Worm (Caenorhabditis elegans) whole organism, L2 larva: ENCODE results near the gene Y55D9A.2.

Experiments
- C34F6.9 ChIP-seq: fragments of 150-350 bp; optimal IDR thresholded peaks from 2 replicates; lab custom pipeline; 2014; ENCODE audit warnings: missing biosample characterization, missing genetic modification characterization
- aly-2 ChIP-seq: fragments of 150-350 bp; optimal IDR thresholded peaks from 2 replicates; lab custom pipeline; 2014; ENCODE audit warnings: missing biosample characterization, missing genetic modification characterization
- ama-1 ChIP-seq: fragments of 150-350 bp; optimal IDR thresholded peaks from 2 replicates; lab custom pipeline; 2018; ENCODE audit warnings: inconsistent platforms
- blmp-1 ChIP-seq: sonication (generic microtip); optimal IDR thresholded peaks from 2 replicates; lab custom pipeline; 2017; ENCODE audit warnings: missing genetic modification characterization, mild to moderate bottlenecking, missing compliant biosample characterization, antibody characterized with exemption, moderate library complexity; ENCODE audit not compliant: insufficient read depth
- ceh-16 ChIP-seq: fragments of 150-350 bp; optimal IDR thresholded peaks from 2 replicates; lab custom pipeline; 2014; ENCODE audit warnings: missing biosample characterization, missing genetic modification characterization
- ceh-82 ChIP-seq: fragments of 150-350 bp; optimal IDR thresholded peaks from 2 replicates; lab custom pipeline; 2014; ENCODE audit warnings: missing biosample characterization, missing genetic modification characterization
- crh-2 ChIP-seq: sonication (generic microtip); optimal IDR thresholded peaks from 2 replicates; lab custom pipeline; 2017; ENCODE audit warnings: missing biosample characterization, missing genetic modification characterization
- dmd-4 ChIP-seq: sonication (generic microtip); optimal IDR thresholded peaks from 2 replicates; lab custom pipeline; 2017; ENCODE audit warnings: missing biosample characterization, missing genetic modification characterization
- egl-27 ChIP-seq: sonication (generic microtip); optimal IDR thresholded peaks from 3 replicates; lab custom pipeline; 2017; ENCODE audit warnings: missing biosample characterization, missing genetic modification reagents, missing genetic modification characterization
- elt-3 ChIP-seq: sonication (generic microtip); optimal IDR thresholded peaks from 2 replicates; lab custom pipeline; 2017; ENCODE audit warnings: missing biosample characterization, missing genetic modification characterization
- fos-1 ChIP-seq: fragments of 150-350 bp; optimal IDR thresholded peaks from 2 replicates; lab custom pipeline; 2014; ENCODE audit warnings: missing biosample characterization, missing genetic modification characterization
- lin-11 ChIP-seq: fragments of 150-350 bp; sonication (generic microtip); optimal IDR thresholded peaks from 2 replicates; lab custom pipeline; 2014; ENCODE audit warnings: missing biosample characterization, missing genetic modification characterization, inconsistent platforms, mixed read lengths
- lin-13 ChIP-seq: fragments of 150-350 bp; optimal IDR thresholded peaks from 2 replicates; lab custom pipeline; 2014; ENCODE audit warnings: missing biosample characterization, missing genetic modification reagents, missing genetic modification characterization
- lin-39 ChIP-seq: fragments of 150-350 bp; optimal IDR thresholded peaks from 2 replicates; lab custom pipeline; 2014; ENCODE audit warnings: missing biosample characterization, missing genetic modification reagents, missing genetic modification characterization
- lsy-2 ChIP-seq, 2 experiments: fragments of 150-350 bp in 1 of 2; sonication (generic microtip) in 1 of 2; optimal IDR thresholded peaks; 2 replicates each; lab custom pipeline; 2014 to 2017; ENCODE audit warnings: missing biosample characterization in 2 of 2, missing genetic modification characterization in 2 of 2
- mab-5 ChIP-seq: fragments of 150-350 bp; optimal IDR thresholded peaks from 2 replicates; lab custom pipeline; 2014; ENCODE audit warnings: missing biosample characterization, missing genetic modification characterization
- mbf-1 ChIP-seq: sonication (generic microtip); optimal IDR thresholded peaks from 2 replicates; lab custom pipeline; 2017; ENCODE audit warnings: missing biosample characterization, missing genetic modification characterization
- nhr-11 ChIP-seq: fragments of 150-350 bp; optimal IDR thresholded peaks from 2 replicates; lab custom pipeline; 2014; ENCODE audit warnings: missing biosample characterization, missing genetic modification characterization
- nhr-129 ChIP-seq: fragments of 150-350 bp; optimal IDR thresholded peaks from 2 replicates; lab custom pipeline; 2014; ENCODE audit warnings: missing biosample characterization, missing genetic modification characterization
- nhr-21 ChIP-seq: fragments of 150-350 bp; optimal IDR thresholded peaks from 2 replicates; lab custom pipeline; 2014; ENCODE audit warnings: missing biosample characterization, missing genetic modification characterization
- nhr-23 ChIP-seq: fragments of 150-350 bp; optimal IDR thresholded peaks from 2 replicates; lab custom pipeline; 2014; ENCODE audit warnings: missing biosample characterization, missing genetic modification reagents, missing genetic modification characterization
- nhr-237 ChIP-seq: fragments of 150-350 bp; optimal IDR thresholded peaks from 2 replicates; lab custom pipeline; 2014; ENCODE audit warnings: missing biosample characterization, missing genetic modification characterization
- nhr-25 ChIP-seq: fragments of 150-350 bp; sonication (generic microtip); optimal IDR thresholded peaks from 3 replicates; lab custom pipeline; 2014; ENCODE audit warnings: missing biosample characterization, missing genetic modification characterization
- nhr-6 ChIP-seq: fragments of 150-350 bp; optimal IDR thresholded peaks from 2 replicates; lab custom pipeline; 2014; ENCODE audit warnings: missing biosample characterization, missing genetic modification characterization
- nhr-77 ChIP-seq: fragments of 150-350 bp; optimal IDR thresholded peaks from 2 replicates; lab custom pipeline; 2014; ENCODE audit warnings: missing biosample characterization, missing genetic modification characterization
- peb-1 ChIP-seq: fragments of 150-350 bp; optimal IDR thresholded peaks from 2 replicates; lab custom pipeline; 2014; ENCODE audit warnings: missing biosample characterization, missing genetic modification characterization
- sem-4 ChIP-seq: fragments of 150-350 bp; optimal IDR thresholded peaks from 2 replicates; lab custom pipeline; 2014; ENCODE audit warnings: missing biosample characterization, missing genetic modification reagents, missing genetic modification characterization
- skn-1 ChIP-seq: sonication (generic microtip); optimal IDR thresholded peaks from 2 replicates; lab custom pipeline; 2017; ENCODE audit warnings: missing biosample characterization, missing genetic modification characterization
- sma-3 ChIP-seq: sonication (generic microtip); optimal IDR thresholded peaks from 2 replicates; lab custom pipeline; 2016; ENCODE audit warnings: missing genetic modification reagents, missing genetic modification characterization, missing compliant biosample characterization
- sma-9 ChIP-seq, 2 experiments: fragments of 150-350 bp in 1 of 2; sonication (generic microtip) in 1 of 2; optimal IDR thresholded peaks; 2 replicates each; lab custom pipeline; 2014 to 2016; ENCODE audit warnings: missing genetic modification characterization in 2 of 2, mild to moderate bottlenecking in 1 of 2, missing biosample characterization in 1 of 2, missing compliant biosample characterization in 1 of 2, missing genetic modification reagents in 1 of 2, moderate library complexity in 1 of 2
- snpc-4 ChIP-seq: fragments of 150-350 bp; optimal IDR thresholded peaks from 2 replicates; lab custom pipeline; 2014; ENCODE audit warnings: missing biosample characterization, missing genetic modification characterization
- unc-39 ChIP-seq: fragments of 150-350 bp; optimal IDR thresholded peaks from 2 replicates; lab custom pipeline; 2014; ENCODE audit warnings: missing biosample characterization, missing genetic modification characterization
- ztf-4 ChIP-seq: fragments of 150-350 bp; optimal IDR thresholded peaks from 2 replicates; lab custom pipeline; 2014; ENCODE audit warnings: missing biosample characterization, missing genetic modification characterization

The Y55D9A.2 gene

DNA sequence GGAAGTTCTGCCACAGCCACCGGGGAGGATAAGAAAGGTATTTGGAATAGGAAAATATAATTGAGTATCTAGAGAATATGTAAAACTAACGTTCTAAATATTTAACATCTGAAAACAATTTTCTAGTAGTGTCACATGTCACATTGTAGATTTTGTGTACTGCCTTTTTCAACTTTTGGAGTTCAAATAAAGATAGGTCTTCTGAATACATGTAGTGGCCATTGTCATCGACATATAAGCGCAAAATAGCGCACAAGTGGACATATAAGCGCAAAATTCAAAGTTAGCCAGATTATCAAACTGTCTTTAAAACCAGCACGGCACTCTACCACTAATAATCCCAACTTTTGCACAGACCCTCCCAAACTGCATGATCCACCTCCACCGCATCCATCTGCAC is 31.0 kb downstream of the Y55D9A.2 start:
- TF ChIP-seq nhr-237 (tag; lab: Kevin White, UChicago) = no peak
- no peak for TF ChIP-seq nhr-6 (tag; lab: Kevin White, UChicago)
- no peak for TF ChIP-seq crh-2 (tag; lab: Kevin White, UChicago)
- TF ChIP-seq nhr-21 (tag; lab: Kevin White, UChicago) = no peak
- no peak for TF ChIP-seq egl-27 (tag; lab: Kevin White, UChicago)
- TF ChIP-seq ceh-82 (tag; lab: Kevin White, UChicago) = no peak
- no peak for TF ChIP-seq blmp-1 (tag; lab: Kevin White, UChicago)
- TF ChIP-seq mbf-1 (tag; lab: Kevin White, UChicago) = no peak
- no peak for TF ChIP-seq lsy-2 (tag; optimal IDR thresholded peaks at IDR 0.05; lab: Kevin White, UChicago)
- no peak for TF ChIP-seq nhr-25 (tag; lab: Kevin White, UChicago)
- TF ChIP-seq elt-3 (tag; lab: Kevin White, UChicago) = no peak
- TF ChIP-seq nhr-129 (tag; lab: Kevin White, UChicago) = no peak

DNA sequence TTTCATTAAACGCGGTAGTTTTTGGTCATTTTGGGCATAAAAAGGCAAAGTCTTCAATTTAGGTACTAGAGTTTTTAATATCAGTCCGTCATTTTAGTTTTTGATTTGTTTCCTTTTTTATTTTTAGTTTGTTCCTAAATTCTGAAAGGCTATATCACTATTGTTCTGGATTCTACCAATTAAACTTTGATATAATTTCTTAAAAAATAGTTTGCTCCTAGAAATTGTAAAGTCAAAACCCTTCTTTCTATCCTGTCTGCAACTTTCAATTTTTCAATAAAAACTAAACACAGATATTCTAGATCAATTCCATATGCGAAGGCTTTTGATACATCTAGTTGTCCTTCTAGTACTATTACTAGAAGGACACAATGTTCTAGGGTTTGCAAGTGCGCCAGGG is 32.2 kb downstream of the Y55D9A.2 start, which contains the start of gene K08E7.5:
Gene K08E7.5 (plus strand): TSS at position 301 of the 400 bp plus-strand sequence.
- TF ChIP-seq elt-3 (tag; lab: Kevin White, UChicago) (no peak), unc-39 (tag; lab: Kevin White, UChicago) (no peak), lin-39 (tag; lab: Kevin White, UChicago) (no peak), mbf-1 (tag; lab: Kevin White, UChicago) (no peak), nhr-25 (tag; lab: Kevin White, UChicago) (no peak), sma-3 (GFP tag; lab: Kevin White, UChicago) (no peak), lin-11 (no peak), sma-9 (GFP tag; optimal IDR thresholded peaks at IDR 0.05; lab: Kevin White, UChicago) (no peak), sma-9 (tag; optimal IDR thresholded peaks at IDR 0.05; lab: Kevin White, UChicago) (no peak), nhr-23 (tag; lab: Kevin White, UChicago) (no peak), crh-2 (tag; lab: Kevin White, UChicago) (no peak), nhr-21 (tag; lab: Kevin White, UChicago) (no peak), C34F6.9 (no peak), nhr-77 (tag; lab: Kevin White, UChicago) (no peak), ceh-16 (tag; lab: Kevin White, UChicago) (no peak), nhr-11 (tag; lab: Kevin White, UChicago) (no peak), ama-1 (no peak), fos-1 (no peak), nhr-237 (tag; lab: Kevin White, UChicago) (no peak)

DNA sequence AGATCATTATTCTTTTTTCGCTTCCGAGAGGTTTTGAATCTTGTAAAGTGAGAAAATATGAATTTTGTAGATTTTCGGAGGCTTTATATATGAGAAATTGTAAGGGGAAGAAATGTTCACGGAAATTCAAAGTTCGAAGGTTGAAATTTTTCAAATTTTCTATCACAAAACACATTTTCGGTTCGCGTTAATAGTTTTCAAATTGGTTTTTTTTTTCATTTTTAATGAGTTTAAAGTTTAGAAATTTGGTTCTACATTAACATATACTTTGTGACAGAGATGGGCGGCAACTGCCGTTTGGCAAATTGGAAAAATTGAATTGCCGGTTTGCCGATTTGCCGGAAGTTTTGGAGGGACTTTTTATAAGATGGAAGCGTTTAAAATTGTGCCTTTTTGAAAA is 34.2 kb downstream of the Y55D9A.2 start, which contains the start of gene K08E7.4:
Gene K08E7.4 (minus strand): TSS at position 101 of the 400 bp plus-strand sequence.
- TF ChIP-seq elt-3 (tag; lab: Kevin White, UChicago) = no peak
- no peak for TF ChIP-seq peb-1 (tag; lab: Kevin White, UChicago)
- no peak for TF ChIP-seq lin-39 (tag; lab: Kevin White, UChicago)
- TF ChIP-seq nhr-77 (tag; lab: Kevin White, UChicago) = no peak
- TF ChIP-seq C34F6.9 = no peak
- TF ChIP-seq crh-2 (tag; lab: Kevin White, UChicago) = no peak
- TF ChIP-seq mab-5 (tag; lab: Kevin White, UChicago) = no peak
- TF ChIP-seq unc-39 (tag; lab: Kevin White, UChicago) = no peak
- no peak for TF ChIP-seq snpc-4 (tag; lab: Kevin White, UChicago)
- no peak for TF ChIP-seq sem-4 (tag; lab: Kevin White, UChicago)
- no peak for TF ChIP-seq skn-1 (tag; lab: Kevin White, UChicago)

DNA sequence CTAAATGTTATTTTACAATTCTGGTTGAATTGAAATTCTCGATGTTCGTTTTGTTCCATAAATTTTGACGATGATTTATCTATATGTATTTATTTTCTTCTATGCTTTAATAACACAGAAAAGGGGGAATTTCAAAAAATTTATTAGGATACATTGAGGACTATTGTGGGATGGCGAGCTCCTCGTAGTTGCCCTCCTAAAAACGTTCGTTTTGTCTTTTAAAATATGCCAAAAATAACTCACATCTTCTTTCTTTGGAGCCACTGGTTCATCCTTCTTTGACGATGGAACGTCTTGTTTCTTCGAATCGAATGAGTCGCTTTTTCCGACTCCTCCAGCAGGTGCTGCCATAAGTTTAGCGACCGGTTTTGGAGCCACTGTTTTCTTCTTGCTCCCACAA is 34.7 kb downstream of the Y55D9A.2 start:
- TF ChIP-seq sma-3 (GFP tag; lab: Kevin White, UChicago) = no peak
- TF ChIP-seq sma-9 (GFP tag; optimal IDR thresholded peaks at IDR 0.05; lab: Kevin White, UChicago) = no peak
- TF ChIP-seq sma-9 (tag; optimal IDR thresholded peaks at IDR 0.05; lab: Kevin White, UChicago) = no peak
- TF ChIP-seq aly-2 (tag; lab: Kevin White, UChicago) = no peak
- no peak for TF ChIP-seq ztf-4 (tag; lab: Kevin White, UChicago)
- TF ChIP-seq unc-39 (tag; lab: Kevin White, UChicago) = no peak
- no peak for TF ChIP-seq dmd-4 (tag; lab: Kevin White, UChicago)
- no peak for TF ChIP-seq ceh-82 (tag; lab: Kevin White, UChicago)
- TF ChIP-seq lin-13 = no peak
- no peak for TF ChIP-seq elt-3 (tag; lab: Kevin White, UChicago)
- TF ChIP-seq ama-1 = no peak
- no peak for TF ChIP-seq nhr-6 (tag; lab: Kevin White, UChicago)
- no peak for TF ChIP-seq nhr-77 (tag; lab: Kevin White, UChicago)
